Worm (Caenorhabditis elegans) whole organism, late embryonic: ENCODE results near the gene npr-39.

ENCODE experiments used
- F13H6.1 ChIP-seq: sonication (generic microtip); optimal IDR thresholded peaks from 2 replicates; lab custom pipeline; 2016; ENCODE audit warnings: missing genetic modification characterization, missing compliant biosample characterization
- ahr-1 ChIP-seq: sonication (generic microtip); optimal IDR thresholded peaks from 2 replicates; lab custom pipeline; 2016; ENCODE audit warnings: missing genetic modification characterization, missing compliant biosample characterization
- ceh-30 ChIP-seq: fragments of 150-350 bp; optimal IDR thresholded peaks from 2 replicates; lab custom pipeline; 2014; ENCODE audit warnings: missing biosample characterization, missing genetic modification characterization
- fkh-6 ChIP-seq: sonication (generic microtip); optimal IDR thresholded peaks from 2 replicates; lab custom pipeline; 2016; ENCODE audit warnings: missing genetic modification characterization, missing compliant biosample characterization
- mec-3 ChIP-seq: sonication (generic microtip); optimal IDR thresholded peaks from 2 replicates; lab custom pipeline; 2016; ENCODE audit warnings: borderline replicate concordance, missing genetic modification characterization, missing compliant biosample characterization
- nfya-1 ChIP-seq: sonication (generic microtip); optimal IDR thresholded peaks from 2 replicates; lab custom pipeline; 2017; ENCODE audit warnings: missing genetic modification characterization, mild to moderate bottlenecking, missing compliant biosample characterization, antibody characterized with exemption, moderate library complexity
- npax-4 ChIP-seq: sonication (generic microtip); optimal IDR thresholded peaks from 2 replicates; lab custom pipeline; 2016; ENCODE audit warnings: missing genetic modification characterization, missing compliant biosample characterization
- pat-9 ChIP-seq: fragments of 200-800 bp; sonication (Bioruptor generic); optimal IDR thresholded peaks from 2 replicates; lab custom pipeline; 2018; ENCODE audit warnings: mild to moderate bottlenecking, missing genetic modification characterization, moderate library complexity, missing compliant biosample characterization
- pqm-1 ChIP-seq: sonication (generic microtip); optimal IDR thresholded peaks from 2 replicates; lab custom pipeline; 2016; ENCODE audit warnings: missing genetic modification characterization, missing compliant biosample characterization
- tbx-2 ChIP-seq: sonication (generic microtip); optimal IDR thresholded peaks from 2 replicates; lab custom pipeline; 2016; ENCODE audit warnings: missing genetic modification characterization, missing compliant biosample characterization

ce11 chrV:10112187-10112586 lies 45.3 kb downstream of the npr-39 start, which contains the start of gene C08B6.3:
- TF ChIP-seq fkh-6 (no peak), nfya-1 (tag; lab: Kevin White, UChicago) (no peak), tbx-2 (tag; lab: Kevin White, UChicago) (no peak), pqm-1 (no peak), F13H6.1 (no peak), ceh-30 (tag; lab: Kevin White, UChicago) (no peak), ahr-1 (tag; lab: Kevin White, UChicago) (no peak), mec-3 (no peak), pat-9 (no peak), npax-4 (no peak)
